Fruit fly (Drosophila melanogaster) whole organism, wandering third instar larva: ENCODE results near the gene dgt6.
A peak's percentile ranks its signal among the peaks of the same experiment; 100 is the strongest.

Source experiments
- Abd-B ChIP-seq: fragments of >200 bp; optimal IDR thresholded peaks from 2 replicates; lab custom pipeline; 2017; ENCODE audit warnings: missing biosample characterization, missing genetic modification characterization
- CG32264 ChIP-seq: fragments of 200-800 bp; sonication (Bioruptor generic); optimal IDR thresholded peaks from 2 replicates; lab custom pipeline; 2016; ENCODE audit warnings: missing biosample characterization, missing genetic modification characterization
- CG9705 ChIP-seq: fragments of 200-800 bp; sonication (Bioruptor generic); optimal IDR thresholded peaks from 2 replicates; lab custom pipeline; 2018; ENCODE audit warnings: missing biosample characterization, mild to moderate bottlenecking, missing genetic modification characterization
- CrebA ChIP-seq: fragments of 200-800 bp; sonication (Bioruptor generic); optimal IDR thresholded peaks from 2 replicates; lab custom pipeline; 2016; ENCODE audit warnings: missing biosample characterization, mild to moderate bottlenecking, missing genetic modification characterization, borderline replicate concordance
- Dfd ChIP-seq: fragments of >200 bp; optimal IDR thresholded peaks from 2 replicates; lab custom pipeline; 2017; ENCODE audit warnings: missing biosample characterization, missing genetic modification characterization
- Dif ChIP-seq: fragments of 200-275, 200-300 bp; sonication (Bioruptor generic); optimal IDR thresholded peaks from 2 replicates; lab custom pipeline; 2018; ENCODE audit warnings: missing biosample characterization, missing genetic modification characterization; ENCODE audit not compliant: partially characterized antibody
- GATAd ChIP-seq: sonication (Bioruptor generic); optimal IDR thresholded peaks from 2 replicates; lab custom pipeline; 2016; ENCODE audit warnings: missing biosample characterization, missing genetic modification characterization
- HLH106 ChIP-seq: fragments of 200-800 bp; optimal IDR thresholded peaks from 3 replicates; lab custom pipeline; 2019; ENCODE audit warnings: missing biosample characterization, mild to moderate bottlenecking, missing genetic modification characterization, moderate library complexity
- Hnf4 ChIP-seq: fragments of 200-800 bp; sonication (Bioruptor generic); optimal IDR thresholded peaks from 2 replicates; lab custom pipeline; 2016; ENCODE audit warnings: missing biosample characterization, mild to moderate bottlenecking, missing genetic modification characterization
- Hr78 ChIP-seq: fragments of >200 bp; optimal IDR thresholded peaks from 2 replicates; lab custom pipeline; 2017; ENCODE audit warnings: missing biosample characterization, missing genetic modification characterization
- Hr83 ChIP-seq: fragments of 200-300 bp; sonication (Bioruptor generic); optimal IDR thresholded peaks from 2 replicates; lab custom pipeline; 2016; ENCODE audit warnings: missing biosample characterization, mild to moderate bottlenecking, missing genetic modification characterization, moderate library complexity; ENCODE audit not compliant: poor library complexity, severe bottlenecking
- Jra ChIP-seq: sonication (Bioruptor generic); optimal IDR thresholded peaks from 2 replicates; lab custom pipeline; 2016; ENCODE audit warnings: missing biosample characterization, missing genetic modification characterization
- Mio ChIP-seq: sonication (Bioruptor generic); optimal IDR thresholded peaks from 2 replicates; lab custom pipeline; 2016; ENCODE audit warnings: missing biosample characterization, missing genetic modification characterization
- Myc ChIP-seq: fragments of >200 bp; optimal IDR thresholded peaks from 2 replicates; lab custom pipeline; 2017
- N ChIP-seq: fragments of >200 bp; optimal IDR thresholded peaks from 2 replicates; lab custom pipeline; 2018; ENCODE audit warnings: missing biosample characterization, missing external identifiers, missing genetic modification characterization
- OdsH ChIP-seq: fragments of 200-800 bp; sonication (Bioruptor generic); optimal IDR thresholded peaks from 2 replicates; lab custom pipeline; 2016; ENCODE audit warnings: missing biosample characterization, mild to moderate bottlenecking, missing genetic modification characterization
- Rel ChIP-seq, 2 experiments: fragments of 200-800 bp; sonication (Bioruptor generic) in 1 of 2; optimal IDR thresholded peaks; 2 replicates in 1 of 2; 3 replicates in 1 of 2; lab custom pipeline; 2016 to 2019; ENCODE audit warnings: mild to moderate bottlenecking in 2 of 2, missing biosample characterization in 2 of 2, missing genetic modification characterization in 2 of 2, moderate library complexity in 1 of 2
- Sp1 ChIP-seq: fragments of 200-800 bp; sonication (Bioruptor generic); optimal IDR thresholded peaks from 3 replicates; lab custom pipeline; 2019; ENCODE audit warnings: missing biosample characterization, mild to moderate bottlenecking, missing genetic modification characterization, moderate library complexity
- Vsx2 ChIP-seq: fragments of 200-300, 225-300 bp; sonication (Bioruptor generic); optimal IDR thresholded peaks from 2 replicates; lab custom pipeline; 2018; ENCODE audit warnings: missing biosample characterization, missing genetic modification characterization; ENCODE audit not compliant: partially characterized antibody
- br ChIP-seq: fragments of 200-800 bp; sonication (Bioruptor generic); optimal IDR thresholded peaks from 2 replicates; lab custom pipeline; 2016; ENCODE audit warnings: missing biosample characterization, missing genetic modification characterization
- brk ChIP-seq: fragments of 200-800 bp; sonication (Bioruptor generic); optimal IDR thresholded peaks from 2 replicates; lab custom pipeline; 2016; ENCODE audit warnings: missing biosample characterization, mild to moderate bottlenecking, missing genetic modification characterization
- dl ChIP-seq, 2 experiments: fragments of 175-275, 200-275 bp in 1 of 2; fragments of 200-275 bp in 1 of 2; sonication (Bioruptor generic); optimal IDR thresholded peaks; lab custom pipeline; 2018; ENCODE audit warnings: mild to moderate bottlenecking in 2 of 2, missing biosample characterization in 2 of 2, missing genetic modification characterization in 2 of 2, moderate library complexity in 2 of 2; ENCODE audit not compliant: partially characterized antibody in 2 of 2, insufficient read depth in 1 of 2
- dmrt93B ChIP-seq: fragments of 200-800 bp; sonication (Bioruptor generic); optimal IDR thresholded peaks from 2 replicates; lab custom pipeline; 2018; ENCODE audit warnings: missing biosample characterization, mild to moderate bottlenecking, missing genetic modification characterization
- dsf ChIP-seq: sonication (Bioruptor generic); optimal IDR thresholded peaks from 2 replicates; lab custom pipeline; 2016; ENCODE audit warnings: missing biosample characterization, missing genetic modification characterization, borderline replicate concordance
- ey ChIP-seq: fragments of 200-800 bp; sonication (Bioruptor generic); optimal IDR thresholded peaks from 2 replicates; lab custom pipeline; 2016; ENCODE audit warnings: missing biosample characterization, missing genetic modification characterization
- foxo ChIP-seq, 2 experiments: fragments of 200-800 bp; sonication (Bioruptor generic); optimal IDR thresholded peaks; 2 replicates in 1 of 2; 3 replicates in 1 of 2; lab custom pipeline; 2016 to 2017; ENCODE audit warnings: missing biosample characterization in 2 of 2, missing genetic modification characterization in 2 of 2
- fru ChIP-seq: fragments of 200-800 bp; sonication (Bioruptor generic); optimal IDR thresholded peaks from 3 replicates; lab custom pipeline; 2016; ENCODE audit warnings: missing biosample characterization, mild to moderate bottlenecking, missing genetic modification characterization
- h ChIP-seq: fragments of 200-800 bp; sonication (Bioruptor generic); optimal IDR thresholded peaks from 3 replicates; lab custom pipeline; 2016; ENCODE audit warnings: missing biosample characterization, mild to moderate bottlenecking, missing genetic modification characterization
- jim ChIP-seq: fragments of 175-275, 200-325 bp; sonication (Bioruptor generic); optimal IDR thresholded peaks from 2 replicates; lab custom pipeline; 2016; ENCODE audit warnings: missing biosample characterization, mild to moderate bottlenecking, missing genetic modification characterization
- lola ChIP-seq: fragments of >200 bp; optimal IDR thresholded peaks from 2 replicates; lab custom pipeline; 2017; ENCODE audit warnings: missing biosample characterization, missing genetic modification characterization
- pan ChIP-seq: fragments of >200 bp; optimal IDR thresholded peaks from 2 replicates; lab custom pipeline; 2017
- psq ChIP-seq: fragments of 200-800 bp; sonication (Bioruptor generic); optimal IDR thresholded peaks from 3 replicates; lab custom pipeline; 2017; ENCODE audit warnings: missing biosample characterization, mild to moderate bottlenecking, missing genetic modification characterization, moderate library complexity
- rgr ChIP-seq: fragments of 200-800 bp; sonication (Bioruptor generic); optimal IDR thresholded peaks from 3 replicates; lab custom pipeline; 2016; ENCODE audit warnings: missing biosample characterization, mild to moderate bottlenecking, missing genetic modification characterization
- sage ChIP-seq: fragments of 200-800 bp; sonication (Bioruptor generic); optimal IDR thresholded peaks from 2 replicates; lab custom pipeline; 2016; ENCODE audit warnings: missing biosample characterization, mild to moderate bottlenecking, missing genetic modification characterization
- sv ChIP-seq: fragments of 200-800 bp; sonication (Bioruptor generic); optimal IDR thresholded peaks from 3 replicates; lab custom pipeline; 2016; ENCODE audit warnings: missing biosample characterization, missing genetic modification characterization
- tai ChIP-seq: sonication (Bioruptor generic); optimal IDR thresholded peaks from 2 replicates; lab custom pipeline; 2016; ENCODE audit warnings: missing biosample characterization, missing genetic modification characterization
- usp ChIP-seq: fragments of >200 bp; optimal IDR thresholded peaks from 2 replicates; lab custom pipeline; 2017; ENCODE audit warnings: missing biosample characterization, missing genetic modification characterization
- woc ChIP-seq: sonication (Bioruptor generic); optimal IDR thresholded peaks from 2 replicates; lab custom pipeline; 2016; ENCODE audit warnings: missing biosample characterization, mild to moderate bottlenecking, missing genetic modification characterization

The dgt6 gene

DNA sequence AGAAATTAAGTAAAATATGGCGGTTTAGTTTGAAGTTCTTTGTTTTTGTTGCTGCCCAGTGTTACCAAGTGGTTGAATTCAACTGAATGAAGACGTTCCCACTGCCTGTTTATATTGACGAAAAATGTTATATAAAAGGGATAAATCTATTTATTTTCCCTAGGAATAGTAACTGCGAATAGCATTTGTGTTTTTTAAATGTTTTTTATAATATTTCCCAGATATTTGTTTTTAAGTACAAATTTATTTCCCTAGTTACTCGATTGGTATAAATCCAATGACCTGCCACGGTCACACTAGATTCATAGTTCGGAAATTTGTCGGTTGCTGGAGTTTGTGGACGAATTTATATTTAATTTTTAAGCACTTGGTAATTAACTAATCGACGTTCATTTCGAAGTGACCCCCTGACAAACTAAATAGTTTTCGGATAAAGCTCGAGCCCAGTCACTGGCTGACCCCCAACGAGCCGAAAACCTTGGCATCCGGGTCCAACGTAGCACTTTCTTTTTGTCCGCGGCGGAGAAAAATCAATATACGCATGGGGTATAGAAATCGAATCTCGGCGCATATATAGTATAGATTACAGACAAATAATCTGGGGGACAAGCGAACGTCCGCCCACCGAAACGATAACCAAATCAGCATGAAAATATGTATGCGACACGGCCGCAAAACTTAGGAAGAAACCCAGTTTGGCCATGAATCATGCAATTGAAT, at the start of gene dgt6, which contains the start of gene Vha100-1:
Gene dgt6, minus strand, starts transcription at position 71 of the 720 bp plus-strand sequence.
Gene Vha100-1, plus strand, starts transcription at position 292 of the 720 bp plus-strand sequence.
- TF ChIP-seq Rel (GFP tag; optimal IDR thresholded peaks at IDR 0.05; lab: Kevin White, UChicago): no peak
- TF ChIP-seq Rel (tag; optimal IDR thresholded peaks at IDR 0.05; lab: Kevin White, UChicago): peak; percentile 45
- no peak for TF ChIP-seq h (GFP tag; lab: Kevin White, UChicago)
- no peak for TF ChIP-seq fru (GFP tag; lab: Kevin White, UChicago)
- TF ChIP-seq pan (lab: Kevin White, UChicago): no peak
- no peak for TF ChIP-seq Myc
- TF ChIP-seq N (GFP tag; lab: Kevin White, UChicago): no peak
- peak; percentile 34 for TF ChIP-seq HLH106 (tag; lab: Kevin White, UChicago)
- peak; percentile 28 for TF ChIP-seq CG9705 (GFP tag; lab: Kevin White, UChicago)
- TF ChIP-seq woc: no peak
- no peak for TF ChIP-seq lola (GFP tag; lab: Kevin White, UChicago)
- peak; percentile 29 for TF ChIP-seq Sp1 (GFP tag; lab: Kevin White, UChicago)

DNA sequence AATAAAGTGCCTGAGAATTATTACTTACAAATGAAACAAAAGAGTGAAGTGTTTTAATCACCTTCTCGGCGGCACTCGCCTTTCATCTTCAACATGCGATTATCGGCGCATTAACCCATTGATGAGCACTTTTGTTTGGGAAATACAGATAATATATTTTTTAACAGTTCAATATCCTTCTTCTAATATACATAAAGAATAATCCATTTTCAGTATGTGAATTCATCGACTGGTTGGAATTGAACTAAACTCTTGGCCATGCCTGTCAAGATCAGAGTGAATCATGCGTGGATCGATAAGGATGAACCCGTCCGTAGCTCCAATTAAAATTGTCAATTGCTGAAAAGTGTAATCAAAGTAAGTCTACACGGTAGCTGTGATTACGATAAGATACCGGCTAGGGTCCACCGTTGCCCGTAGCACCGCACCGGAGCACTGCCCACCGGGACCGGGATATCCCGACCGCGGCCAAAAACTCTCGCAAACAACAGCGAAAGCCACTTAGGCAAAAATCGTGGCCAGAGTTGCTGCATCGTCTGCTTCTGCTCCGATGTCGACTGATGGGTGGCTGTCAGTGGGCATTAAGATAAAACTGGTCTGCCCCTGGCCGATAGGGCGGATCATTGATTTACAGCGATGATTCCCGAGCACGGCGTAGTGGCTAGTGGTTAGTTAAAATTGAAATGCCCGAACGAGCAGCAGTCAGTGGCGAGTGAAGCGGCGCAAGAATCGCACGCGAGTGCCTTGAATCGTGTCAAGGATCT, 34.3 kb upstream of the dgt6 start, which contains the start of gene CG11898:
Gene CG11898, plus strand, starts transcription at position 714 of the 764 bp plus-strand sequence.
- TF ChIP-seq Hr78 (no peak), N (GFP tag; lab: Kevin White, UChicago) (no peak), CG9705 (GFP tag; lab: Kevin White, UChicago) (no peak), rgr (peak; percentile 64), dmrt93B (GFP tag; lab: Kevin White, UChicago) (no peak), HLH106 (tag; lab: Kevin White, UChicago) (peak; percentile 40), GATAd (GFP tag; lab: Kevin White, UChicago) (no peak), fru (GFP tag; lab: Kevin White, UChicago) (peak; percentile 77), pan (lab: Kevin White, UChicago) (no peak), lola (GFP tag; lab: Kevin White, UChicago) (no peak), OdsH (GFP tag; lab: Kevin White, UChicago) (peak; percentile 35), Mio (no peak), usp (GFP tag; lab: Kevin White, UChicago) (no peak), woc (no peak), h (GFP tag; lab: Kevin White, UChicago) (peak; percentile 78), sv (GFP tag; lab: Kevin White, UChicago) (no peak), Rel (GFP tag; optimal IDR thresholded peaks at IDR 0.05; lab: Kevin White, UChicago) (no peak), Rel (tag; optimal IDR thresholded peaks at IDR 0.05; lab: Kevin White, UChicago) (no peak), foxo (GFP tag; optimal IDR thresholded peaks at IDR 0.05; lab: Kevin White, UChicago) (peak in 1 of 2 experiments; percentile 62), Myc (no peak), tai (GFP tag; lab: Kevin White, UChicago) (no peak), Dfd (GFP tag; lab: Kevin White, UChicago) (no peak), Hnf4 (GFP tag; lab: Kevin White, UChicago) (no peak), dl (GFP tag; optimal IDR thresholded peaks at IDR 0.05; lab: Kevin White, UChicago; ENCODE audit: insufficient read depth in 1 of 2, partially characterized antibody in 2 of 2) (no peak), Jra (GFP tag; lab: Kevin White, UChicago) (no peak), sage (GFP tag; lab: Kevin White, UChicago) (no peak), brk (no peak), Sp1 (GFP tag; lab: Kevin White, UChicago) (no peak), psq (GFP tag; lab: Kevin White, UChicago) (peak; percentile 16), Vsx2 (GFP tag; lab: Kevin White, UChicago) (no peak), CG32264 (no peak), jim (GFP tag; lab: Kevin White, UChicago) (no peak), ey (GFP tag; lab: Kevin White, UChicago) (peak; percentile 54), Abd-B (GFP tag; lab: Kevin White, UChicago) (no peak), CrebA (GFP tag; lab: Kevin White, UChicago) (no peak), dsf (no peak), Hr83 (GFP tag; lab: Kevin White, UChicago) (no peak), br (GFP tag; lab: Kevin White, UChicago) (peak; percentile 67), Dif (GFP tag; lab: Kevin White, UChicago) (no peak)
